Worm (Caenorhabditis elegans): Measurements from ENCODE around the gene svh-11.

Gene svh-11

DNA sequence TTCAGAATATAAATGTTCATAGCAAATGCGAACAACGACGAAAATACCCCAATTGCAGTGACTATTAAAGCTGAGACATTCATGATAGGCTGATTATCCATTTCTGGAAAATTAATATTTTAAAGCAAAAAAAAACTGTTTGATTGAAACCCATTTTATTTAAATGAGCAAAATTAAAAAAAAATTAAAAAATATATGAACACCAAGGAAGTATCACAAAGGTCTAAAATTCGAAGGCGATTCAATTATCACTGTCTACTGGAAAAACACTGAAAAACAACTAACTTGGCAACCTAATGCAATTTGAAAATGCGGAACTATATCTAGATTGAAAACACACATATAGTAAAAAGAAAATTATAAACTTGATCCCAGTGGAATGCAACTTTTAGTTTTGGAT is 15.8 kb upstream of the svh-11 start, which contains the start of gene srbc-42:
Gene srbc-42 (minus strand): TSS at position 101 of the 400 bp plus-strand sequence.
- TF ChIP-seq lsy-2 (tag; optimal IDR thresholded peaks at IDR 0.05) (no peak), nhr-102 (tag; optimal IDR thresholded peaks at IDR 0.05) (no peak), pha-4 (GFP tag; IDR thresholded peaks at IDR 0.05) (no peak), pha-4 (tag; optimal IDR thresholded peaks at IDR 0.05) (no peak), ceh-44 (GFP tag; IDR thresholded peaks at IDR 0.05) (no peak), aha-1 (tag) (no peak), lin-13 (GFP tag; optimal IDR thresholded peaks at IDR 0.05) (no peak), spr-1 (tag; optimal IDR thresholded peaks at IDR 0.05) (no peak)

DNA sequence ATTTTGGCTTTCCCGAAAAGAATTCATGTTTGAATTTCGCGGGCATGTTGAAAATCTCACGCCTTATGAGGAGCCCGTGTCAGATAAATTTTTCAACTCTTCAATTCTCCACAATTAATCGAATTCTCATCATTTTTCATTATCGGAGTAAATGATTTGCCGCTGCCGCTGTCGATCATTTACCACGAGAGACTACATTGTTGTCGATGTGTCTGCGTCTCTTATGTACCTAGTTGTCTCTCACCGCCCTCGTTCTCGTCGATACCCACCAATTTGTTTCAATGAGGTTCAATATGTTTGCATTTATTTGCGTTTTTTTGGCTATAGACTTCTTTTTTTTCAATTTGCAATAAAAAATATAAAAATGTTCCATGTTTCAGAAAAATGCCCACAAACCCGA is 14.8 kb upstream of the svh-11 start, which contains the start of gene nhr-13:
Gene nhr-13 (plus strand): TSS at position 369 of the 400 bp plus-strand sequence.
- no peak for TF ChIP-seq Y105C5A.15 (GFP tag; IDR thresholded peaks at IDR 0.05)
- no peak for TF ChIP-seq pqm-1 (tag; optimal IDR thresholded peaks at IDR 0.05)
- TF ChIP-seq lim-7 (GFP tag; IDR thresholded peaks at IDR 0.05): no peak
- TF ChIP-seq daf-16 (GFP tag; optimal IDR thresholded peaks at IDR 0.05): no peak
- peak; percentile 47 for TF ChIP-seq daf-16 (tag; optimal IDR thresholded peaks at IDR 0.05)
- TF ChIP-seq F49E8.2 (tag; optimal IDR thresholded peaks at IDR 0.05; ENCODE audit: borderline replicate concordance): no peak
- TF ChIP-seq dve-1 (tag; optimal IDR thresholded peaks at IDR 0.05; ENCODE audit: insufficient read depth): peak; percentile 11
- TF ChIP-seq arid-1 (GFP tag; conservative IDR thresholded peaks at IDR 0.05): no peak
- TF ChIP-seq D1046.2 (GFP tag; IDR thresholded peaks at IDR 0.05): no peak
- TF ChIP-seq dpl-1 (GFP tag; optimal IDR thresholded peaks at IDR 0.05): no peak
- TF ChIP-seq Y75B8A.6 (GFP tag; IDR thresholded peaks at IDR 0.05): no peak
- no peak for TF ChIP-seq R02D3.7 (tag; optimal IDR thresholded peaks at IDR 0.05)
- no peak for TF ChIP-seq F26F4.8 (GFP tag; conservative IDR thresholded peaks at IDR 0.05)
- no peak for TF ChIP-seq ces-1 (GFP tag; optimal IDR thresholded peaks at IDR 0.05)
- TF ChIP-seq nhr-111 (GFP tag; optimal IDR thresholded peaks at IDR 0.05): no peak
- no peak for TF ChIP-seq mxl-2 (GFP tag; conservative IDR thresholded peaks at IDR 0.05)
- TF ChIP-seq nhr-102 (tag; optimal IDR thresholded peaks at IDR 0.05): no peak
- peak; percentile 61 for TF ChIP-seq dmd-6 (GFP tag; IDR thresholded peaks at IDR 0.05)
- no peak for TF ChIP-seq lin-13 (GFP tag; optimal IDR thresholded peaks at IDR 0.05)
- TF ChIP-seq madf-9 (GFP tag; conservative IDR thresholded peaks at IDR 0.05): no peak
- TF ChIP-seq zip-2 (tag; optimal IDR thresholded peaks at IDR 0.05): no peak
- peak; percentile 53 for TF ChIP-seq hlh-30 (tag; optimal IDR thresholded peaks at IDR 0.05; ENCODE audit: insufficient read depth)
- TF ChIP-seq fkh-10 (GFP tag; optimal IDR thresholded peaks at IDR 0.05): no peak
- TF ChIP-seq duxl-1 (tag; optimal IDR thresholded peaks at IDR 0.05; ENCODE audit: poor library complexity): peak; percentile 30
- no peak for TF ChIP-seq F44E2.7 (GFP tag; IDR thresholded peaks at IDR 0.05)
- peak; percentile 35 for TF ChIP-seq hlh-11 (tag; optimal IDR thresholded peaks at IDR 0.05)
- no peak for TF ChIP-seq lsy-2 (tag; optimal IDR thresholded peaks at IDR 0.05)
- no peak for TF ChIP-seq lin-1 (GFP tag; IDR thresholded peaks at IDR 0.05)
- TF ChIP-seq hmg-1.1 (GFP tag; IDR thresholded peaks at IDR 0.05): peak; percentile 56; the same call in 1 of the 2 replicates
- peak; percentile 82 for TF ChIP-seq aha-1 (tag)
- peak; percentile 29 for TF ChIP-seq mes-2 (tag; optimal IDR thresholded peaks at IDR 0.05; ENCODE audit: poor library complexity, severe bottlenecking)
- no peak for TF ChIP-seq snpc-1.2 (GFP tag; IDR thresholded peaks at IDR 0.05)
- TF ChIP-seq mdl-1 (tag; optimal IDR thresholded peaks at IDR 0.05): peak in 1 of 2 experiments; percentile 13
- TF ChIP-seq ceh-82 (tag; optimal IDR thresholded peaks at IDR 0.05): no peak
- TF ChIP-seq zag-1 (tag; optimal IDR thresholded peaks at IDR 0.05): no peak
- TF ChIP-seq mep-1 (tag; optimal IDR thresholded peaks at IDR 0.05): no peak
- no peak for TF ChIP-seq tag-97 (GFP tag; IDR thresholded peaks at IDR 0.05)
- TF ChIP-seq nhr-6 (tag; optimal IDR thresholded peaks at IDR 0.05): no peak
- no peak for TF ChIP-seq Y5F2A.4 (GFP tag; optimal IDR thresholded peaks at IDR 0.05)
- TF ChIP-seq lin-29 (GFP tag; IDR thresholded peaks at IDR 0.05): no peak
- TF ChIP-seq nhr-28 (tag; optimal IDR thresholded peaks at IDR 0.05): peak; percentile 53

Data from whole organism, L4 larva.